Fruit fly (Drosophila melanogaster): ENCODE measurements around the gene CG17196.

The CG17196 gene

DNA sequence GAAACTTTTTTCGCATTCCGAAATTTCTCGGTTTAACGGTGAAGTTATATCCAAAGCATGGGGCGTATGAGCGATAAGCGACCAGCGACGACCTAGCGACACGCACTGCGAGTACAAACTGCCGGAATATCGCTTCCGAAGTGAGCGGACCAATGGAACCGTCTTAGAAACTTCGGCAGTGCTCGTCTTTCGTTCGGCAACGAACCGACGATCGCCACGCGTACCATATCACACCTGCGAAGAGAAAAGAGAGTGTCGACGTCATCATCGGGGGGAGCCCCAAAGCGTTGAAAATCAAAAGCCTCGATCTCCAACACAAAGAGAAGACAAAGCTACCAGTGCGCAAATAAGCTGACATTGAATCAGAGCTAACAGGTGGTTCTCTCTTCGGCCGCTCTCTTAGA, 35.7 kb downstream of the CG17196 start, which contains the start of gene LpR2 (continued):
- no peak for TF ChIP-seq CG9876 (GFP tag; optimal IDR thresholded peaks at IDR 0.05)
- TF ChIP-seq repo (GFP tag; optimal IDR thresholded peaks at IDR 0.05), result no peak
- no peak for TF ChIP-seq Lim3 (GFP tag; IDR thresholded peaks at IDR 0.05)
- peak; percentile 33 for TF ChIP-seq Hmr (GFP tag; optimal IDR thresholded peaks at IDR 0.05)
- TF ChIP-seq Ptx1 (GFP tag; IDR thresholded peaks at IDR 0.05), result no peak
- TF ChIP-seq CG11695 (GFP tag; IDR thresholded peaks at IDR 0.05), result no peak
- TF ChIP-seq amos (GFP tag; IDR thresholded peaks at IDR 0.05; ENCODE audit: partially characterized antibody), result peak; percentile 45; the same call in 1 of the 2 replicates
- no peak for TF ChIP-seq corto (GFP tag; optimal IDR thresholded peaks at IDR 0.05)
- TF ChIP-seq CG12744 (GFP tag; optimal IDR thresholded peaks at IDR 0.05), result no peak
- no peak for TF ChIP-seq CG1832 (GFP tag; optimal IDR thresholded peaks at IDR 0.05)
- no peak for TF ChIP-seq Poxn (GFP tag; IDR thresholded peaks at IDR 0.05)
- peak; percentile 1 for TF ChIP-seq CG15514 (GFP tag; optimal IDR thresholded peaks at IDR 0.05)
- no peak for TF ChIP-seq ewg (GFP tag; optimal IDR thresholded peaks at IDR 0.05)
- no peak for TF ChIP-seq Optix (GFP tag; IDR thresholded peaks at IDR 0.05)
- TF ChIP-seq CG12236 (GFP tag; optimal IDR thresholded peaks at IDR 0.05), result no peak
- TF ChIP-seq jumu (GFP tag; optimal IDR thresholded peaks at IDR 0.05), result no peak
- no peak for TF ChIP-seq CG4328 (GFP tag; optimal IDR thresholded peaks at IDR 0.05)
- no peak for TF ChIP-seq Sox102F (GFP tag; optimal IDR thresholded peaks at IDR 0.05)
- peak; percentile 58 for TF ChIP-seq ftz-f1 (GFP tag; optimal IDR thresholded peaks at IDR 0.05)
- TF ChIP-seq grn (GFP tag; optimal IDR thresholded peaks at IDR 0.05), result peak; percentile 70
- TF ChIP-seq CG3726 (GFP tag; IDR thresholded peaks at IDR 0.05), result no peak
- no peak for TF ChIP-seq MBD-R2 (GFP tag; IDR thresholded peaks at IDR 0.05)
- TF ChIP-seq dmrt99B (tag; optimal IDR thresholded peaks at IDR 0.05), result peak; percentile 6
- no peak for TF ChIP-seq Taf1 (GFP tag; IDR thresholded peaks at IDR 0.05)
- TF ChIP-seq Dip2 (GFP tag; IDR thresholded peaks at IDR 0.05), result no peak
- TF ChIP-seq gro (GFP tag; optimal IDR thresholded peaks at IDR 0.05), result peak; percentile 42
- no peak for TF ChIP-seq cad (GFP tag; optimal IDR thresholded peaks at IDR 0.05)
- TF ChIP-seq CG1647 (GFP tag; optimal IDR thresholded peaks at IDR 0.05), result no peak
- TF ChIP-seq run (tag; optimal IDR thresholded peaks at IDR 0.05), result no peak
- peak; percentile 50; the same call in 1 of the 2 replicates for TF ChIP-seq chm (GFP tag; IDR thresholded peaks at IDR 0.05)
- TF ChIP-seq sna (GFP tag; IDR thresholded peaks at IDR 0.05; ENCODE audit: partially characterized antibody), result no peak
- no peak for TF ChIP-seq CG32767 (GFP tag; IDR thresholded peaks at IDR 0.05)
- peak; percentile 15 for TF ChIP-seq CG2120 (GFP tag; optimal IDR thresholded peaks at IDR 0.05)
- no peak for TF ChIP-seq H2.0 (GFP tag; IDR thresholded peaks at IDR 0.05)
- no peak for TF ChIP-seq ssp (GFP tag; IDR thresholded peaks at IDR 0.05)
- peak; percentile 64 for TF ChIP-seq CG13894 (tag; optimal IDR thresholded peaks at IDR 0.05)
- peak; percentile 81 to 91 for TF ChIP-seq Trl (optimal IDR thresholded peaks at IDR 0.05)
- TF ChIP-seq Trl (GFP tag; optimal IDR thresholded peaks at IDR 0.05), result no peak
- TF ChIP-seq CG5180 (GFP tag; optimal IDR thresholded peaks at IDR 0.05), result no peak
- TF ChIP-seq tap (tag; optimal IDR thresholded peaks at IDR 0.05), result no peak
- no peak for TF ChIP-seq D19B (GFP tag; optimal IDR thresholded peaks at IDR 0.05)
- TF ChIP-seq CG7271 (tag; optimal IDR thresholded peaks at IDR 0.05), result no peak
- TF ChIP-seq YL-1 (GFP tag; optimal IDR thresholded peaks at IDR 0.05), result no peak
- TF ChIP-seq Atf3 (GFP tag; optimal IDR thresholded peaks at IDR 0.05), result no peak
- no peak for TF ChIP-seq abd-A (tag; optimal IDR thresholded peaks at IDR 0.05)
- no peak for TF ChIP-seq fu2 (GFP tag; optimal IDR thresholded peaks at IDR 0.05)
- TF ChIP-seq CG10654 (GFP tag; optimal IDR thresholded peaks at IDR 0.05), result no peak
- peak; percentile 35 for TF ChIP-seq sqz (GFP tag; optimal IDR thresholded peaks at IDR 0.05)
- TF ChIP-seq Deaf1 (tag; optimal IDR thresholded peaks at IDR 0.05), result peak; percentile 100
- TF ChIP-seq CG10565 (GFP tag; optimal IDR thresholded peaks at IDR 0.05), result no peak
- TF ChIP-seq CG18476 (GFP tag; optimal IDR thresholded peaks at IDR 0.05), result no peak
- no peak for TF ChIP-seq CG12942 (GFP tag; optimal IDR thresholded peaks at IDR 0.05)

Measured in whole organism, embryonic.